Fruit fly (Drosophila melanogaster): ENCODE results near the gene Ubc4.

Gene Ubc4

DNA sequence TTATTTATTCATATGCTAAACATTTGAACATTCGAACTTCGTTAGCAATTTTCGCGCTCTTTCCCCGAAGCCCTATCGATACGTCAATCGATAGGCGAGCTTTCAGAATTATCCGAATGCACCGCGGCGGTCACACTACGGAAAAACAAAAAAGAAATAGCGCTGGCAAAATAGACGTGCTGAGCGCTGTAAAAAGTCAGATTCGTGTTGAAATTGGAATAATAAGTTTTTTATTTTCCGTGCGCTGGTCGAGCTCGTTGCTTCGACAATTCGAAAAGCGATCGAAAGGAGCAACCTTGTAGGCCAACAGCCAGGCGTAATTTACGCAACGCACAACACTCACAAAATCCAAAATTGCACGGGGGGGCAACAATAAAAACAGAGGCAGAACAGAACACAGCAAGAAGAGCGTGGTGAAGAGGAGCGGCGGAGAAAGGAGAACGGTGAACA lies at the start of gene Ubc4:
Ubc4 (plus strand) TSS at position 144 of the 450 bp plus-strand sequence.
- TF ChIP-seq pan (optimal IDR thresholded peaks at IDR 0.05) = no peak

DNA sequence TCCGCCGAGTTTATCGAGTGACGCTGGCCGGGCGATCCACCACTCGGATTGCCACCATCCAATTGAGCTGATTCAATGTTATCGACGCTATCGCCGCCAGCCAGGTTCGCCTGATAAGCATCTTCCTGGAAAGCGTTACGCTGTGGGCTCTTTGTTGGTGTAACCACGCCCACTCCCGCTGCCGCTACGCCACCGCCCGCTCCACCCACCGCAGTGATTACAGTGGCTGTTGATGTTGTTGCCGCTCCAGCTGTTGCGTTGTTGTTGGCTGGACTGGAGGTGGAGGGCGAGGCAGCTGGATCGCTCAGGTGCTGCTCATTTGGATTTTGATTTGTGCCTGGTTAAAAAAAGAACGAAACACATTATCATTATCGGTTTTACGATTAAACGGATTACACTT lies 26.8 kb upstream of the Ubc4 start:
- peak; percentile 17 for TF ChIP-seq pan (optimal IDR thresholded peaks at IDR 0.05)
- no peak for TF ChIP-seq EcR (GFP tag; optimal IDR thresholded peaks at IDR 0.05)

DNA sequence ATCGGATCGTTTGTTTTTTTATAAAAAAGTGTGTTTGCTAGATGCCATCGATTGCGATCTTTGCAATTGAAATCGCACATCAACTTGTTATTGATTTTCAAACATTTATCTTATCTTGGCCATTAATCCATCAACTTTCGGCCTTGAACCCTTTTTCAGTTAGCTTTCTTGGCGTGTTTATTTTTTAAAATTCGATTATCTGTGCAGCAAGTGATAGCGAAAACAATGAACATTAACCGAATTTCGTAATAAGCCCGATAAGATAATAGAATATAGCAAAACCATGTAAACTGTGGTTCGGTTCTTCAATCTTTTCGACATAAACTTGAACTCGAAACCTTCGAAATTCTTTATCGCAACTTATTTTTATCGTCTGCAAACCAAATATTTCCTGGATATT lies 23.8 kb upstream of the Ubc4 start:
- no peak for TF ChIP-seq pan (optimal IDR thresholded peaks at IDR 0.05)
- no peak for TF ChIP-seq CG8478 (optimal IDR thresholded peaks at IDR 0.05)
- TF ChIP-seq Dll (optimal IDR thresholded peaks at IDR 0.05) = no peak
- TF ChIP-seq usp (GFP tag; optimal IDR thresholded peaks at IDR 0.05) = no peak
- no peak for TF ChIP-seq psq (optimal IDR thresholded peaks at IDR 0.05)
- no peak for TF ChIP-seq EcR (GFP tag; optimal IDR thresholded peaks at IDR 0.05)

DNA sequence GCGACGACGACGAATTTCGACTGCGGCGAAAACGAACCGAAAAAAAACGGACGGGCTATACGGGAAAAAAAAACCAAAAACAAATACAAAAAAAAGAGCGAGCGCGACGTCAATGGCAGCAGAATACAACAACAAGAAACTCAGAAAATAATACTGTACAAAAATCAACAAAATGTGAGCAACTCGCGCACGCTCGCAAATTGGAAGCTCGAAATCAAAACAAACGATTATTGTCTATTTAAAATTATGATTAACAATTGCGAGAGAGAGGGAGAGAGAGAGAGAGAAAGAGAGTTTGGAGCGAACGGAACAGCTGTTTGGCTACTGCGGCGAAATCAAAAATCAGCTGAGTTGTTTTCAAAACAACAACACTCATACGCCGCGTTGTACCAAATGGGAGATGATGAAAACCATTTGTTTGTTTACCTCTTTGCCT lies 22.6 kb upstream of the Ubc4 start:
- TF ChIP-seq EcR (GFP tag; optimal IDR thresholded peaks at IDR 0.05) (no peak), pan (optimal IDR thresholded peaks at IDR 0.05) (no peak), usp (GFP tag; optimal IDR thresholded peaks at IDR 0.05) (no peak), psq (optimal IDR thresholded peaks at IDR 0.05) (no peak), Dll (optimal IDR thresholded peaks at IDR 0.05) (no peak), CG8478 (optimal IDR thresholded peaks at IDR 0.05) (no peak)

DNA sequence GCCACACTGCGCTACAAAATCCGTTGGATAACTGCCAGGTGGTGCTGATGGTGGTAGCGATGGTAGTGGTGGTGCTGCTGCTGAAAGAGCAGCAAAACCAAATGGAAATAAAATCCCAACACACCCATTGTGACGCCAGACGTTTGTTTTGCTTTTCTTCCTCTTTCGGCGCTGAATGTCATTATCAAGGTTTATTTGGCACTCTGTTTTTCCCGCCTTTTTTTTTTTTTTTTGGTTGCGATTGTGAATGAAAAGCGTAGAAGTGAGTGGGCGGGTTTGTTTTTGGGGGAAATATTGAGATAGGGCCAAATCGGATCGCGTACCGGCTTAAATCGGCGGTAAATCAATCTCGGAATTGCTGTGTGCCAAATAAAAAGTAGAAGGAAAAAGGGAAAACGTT lies 20.9 kb upstream of the Ubc4 start:
- TF ChIP-seq EcR (GFP tag; optimal IDR thresholded peaks at IDR 0.05) = no peak
- no peak for TF ChIP-seq CG8478 (optimal IDR thresholded peaks at IDR 0.05)
- no peak for TF ChIP-seq usp (GFP tag; optimal IDR thresholded peaks at IDR 0.05)
- no peak for TF ChIP-seq psq (optimal IDR thresholded peaks at IDR 0.05)
- TF ChIP-seq pan (optimal IDR thresholded peaks at IDR 0.05) = no peak
- TF ChIP-seq Dll (optimal IDR thresholded peaks at IDR 0.05) = no peak

DNA sequence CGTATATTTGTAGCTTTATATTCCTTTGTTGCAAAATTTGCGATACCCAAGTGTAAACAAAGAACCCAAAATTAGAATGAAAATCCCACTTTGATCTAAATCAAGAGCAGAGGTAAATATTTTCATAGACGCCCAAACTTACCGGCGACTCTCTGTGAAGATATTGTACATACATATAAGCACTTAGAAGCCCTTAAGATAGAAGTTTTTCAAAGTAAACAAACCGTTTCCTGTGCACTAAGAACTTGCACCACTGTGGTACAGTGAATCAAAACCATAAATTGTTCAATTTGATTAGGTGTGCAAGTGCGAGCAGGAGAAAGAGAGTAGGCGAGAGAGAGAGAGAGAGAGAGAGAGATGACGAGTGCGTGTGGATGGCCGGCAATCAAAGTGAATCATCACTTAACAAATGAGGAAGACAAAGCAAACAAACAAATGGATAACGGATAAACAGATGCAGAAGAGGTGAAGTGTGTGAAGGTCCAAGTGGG lies 20.1 kb upstream of the Ubc4 start:
- no peak for TF ChIP-seq psq (optimal IDR thresholded peaks at IDR 0.05)
- no peak for TF ChIP-seq pan (optimal IDR thresholded peaks at IDR 0.05)
- TF ChIP-seq CG8478 (optimal IDR thresholded peaks at IDR 0.05) = no peak
- TF ChIP-seq EcR (GFP tag; optimal IDR thresholded peaks at IDR 0.05) = no peak
- no peak for TF ChIP-seq Dll (optimal IDR thresholded peaks at IDR 0.05)
- TF ChIP-seq usp (GFP tag; optimal IDR thresholded peaks at IDR 0.05) = no peak

DNA sequence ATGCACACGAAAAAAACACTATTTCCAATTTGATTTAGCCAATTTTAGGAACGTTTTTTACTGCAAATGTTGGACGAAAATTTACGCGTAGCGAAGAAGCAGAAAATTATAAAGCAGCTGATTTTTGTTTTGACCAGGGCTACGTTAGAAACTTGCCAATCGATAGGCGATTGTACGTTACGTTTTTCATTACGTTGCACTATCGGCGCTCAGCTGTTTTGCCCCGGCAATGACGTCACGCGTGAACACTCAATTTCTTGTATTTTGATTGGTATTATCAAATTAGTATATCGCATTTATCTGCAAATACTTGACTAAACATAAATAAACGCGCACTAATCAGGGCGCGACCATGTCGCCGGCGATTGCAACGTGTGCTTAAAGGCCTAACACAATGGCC lies 19.1 kb upstream of the Ubc4 start, which contains the start of the genes fry and CG16717:
fry (minus strand) TSS at position 110 of the 400 bp plus-strand sequence.
CG16717 (plus strand) TSS at position 208 of the 400 bp plus-strand sequence.
- TF ChIP-seq psq (optimal IDR thresholded peaks at IDR 0.05) = no peak
- TF ChIP-seq pan (optimal IDR thresholded peaks at IDR 0.05) = no peak
- TF ChIP-seq Dll (optimal IDR thresholded peaks at IDR 0.05) = no peak
- no peak for TF ChIP-seq CG8478 (optimal IDR thresholded peaks at IDR 0.05)
- no peak for TF ChIP-seq EcR (GFP tag; optimal IDR thresholded peaks at IDR 0.05)
- TF ChIP-seq usp (GFP tag; optimal IDR thresholded peaks at IDR 0.05) = no peak

DNA sequence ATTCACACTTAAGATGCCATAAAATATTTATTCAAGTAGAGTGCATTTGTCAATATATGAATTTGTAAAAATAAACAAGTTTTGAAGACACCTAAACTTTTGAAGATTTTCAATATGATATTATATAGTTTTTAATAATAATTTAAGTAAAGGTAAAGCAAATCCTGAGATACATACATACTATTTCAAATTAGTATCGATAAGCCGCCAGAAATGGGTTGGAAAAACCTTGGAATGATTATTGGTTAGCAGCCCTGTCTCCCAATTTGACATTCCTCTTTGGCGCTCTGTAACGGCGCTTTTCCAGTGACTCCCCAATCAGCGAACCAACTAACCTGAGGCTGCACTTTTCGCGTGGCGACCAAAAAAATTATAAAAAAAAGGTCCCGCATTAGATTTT lies 17.2 kb upstream of the Ubc4 start, which contains the start of gene alphaTub67C:
alphaTub67C (plus strand) TSS at position 301 of the 400 bp plus-strand sequence.
- no peak for TF ChIP-seq Dll (optimal IDR thresholded peaks at IDR 0.05)

DNA sequence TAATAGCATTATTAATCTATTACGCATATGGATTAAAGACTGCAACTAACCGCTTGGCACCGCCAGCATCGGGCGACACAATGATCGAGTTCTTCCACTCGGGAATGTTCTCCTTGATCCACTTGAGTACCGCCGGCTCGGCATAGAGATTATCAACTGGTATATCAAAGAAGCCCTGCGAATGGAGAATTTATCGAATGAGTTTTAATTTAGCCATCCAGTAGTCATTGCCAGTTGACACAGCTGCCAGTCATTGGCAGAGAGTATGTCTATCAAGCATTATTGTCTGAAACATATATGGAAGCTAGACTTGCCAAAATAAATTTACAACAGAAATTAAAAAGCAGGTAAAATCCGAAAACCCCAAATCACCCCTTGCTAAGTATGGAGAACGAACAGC lies 13.3 kb upstream of the Ubc4 start, which contains the start of gene CG16719:
CG16719 (plus strand) TSS at position 301 of the 400 bp plus-strand sequence.
- no peak for TF ChIP-seq usp (GFP tag; optimal IDR thresholded peaks at IDR 0.05)
- TF ChIP-seq CG8478 (optimal IDR thresholded peaks at IDR 0.05) = no peak
- no peak for TF ChIP-seq pan (optimal IDR thresholded peaks at IDR 0.05)
- TF ChIP-seq psq (optimal IDR thresholded peaks at IDR 0.05) = no peak
- no peak for TF ChIP-seq Dll (optimal IDR thresholded peaks at IDR 0.05)
- TF ChIP-seq EcR (GFP tag; optimal IDR thresholded peaks at IDR 0.05) = no peak

DNA sequence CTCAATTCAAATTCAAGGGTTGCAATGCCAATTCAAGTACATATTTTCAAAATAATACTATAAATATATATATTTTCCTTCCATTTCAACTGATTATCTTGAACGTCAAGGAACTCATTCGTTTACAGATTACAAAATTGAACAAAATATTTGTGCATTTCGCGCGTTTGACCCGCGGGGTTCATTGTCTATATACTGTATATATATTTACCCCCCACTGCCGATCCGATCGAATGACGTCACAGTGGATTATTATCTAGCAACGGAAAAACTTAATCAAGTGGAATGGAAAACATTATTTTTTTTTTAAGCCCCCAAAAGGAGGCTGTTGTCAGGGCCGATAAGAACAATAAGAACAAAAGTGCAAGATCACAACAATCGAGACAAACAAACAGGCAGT lies 10.6 kb upstream of the Ubc4 start:
- TF ChIP-seq EcR (GFP tag; optimal IDR thresholded peaks at IDR 0.05) (no peak), usp (GFP tag; optimal IDR thresholded peaks at IDR 0.05) (no peak), pan (optimal IDR thresholded peaks at IDR 0.05) (no peak), psq (optimal IDR thresholded peaks at IDR 0.05) (no peak), CG8478 (optimal IDR thresholded peaks at IDR 0.05) (no peak), Dll (optimal IDR thresholded peaks at IDR 0.05) (no peak)

DNA sequence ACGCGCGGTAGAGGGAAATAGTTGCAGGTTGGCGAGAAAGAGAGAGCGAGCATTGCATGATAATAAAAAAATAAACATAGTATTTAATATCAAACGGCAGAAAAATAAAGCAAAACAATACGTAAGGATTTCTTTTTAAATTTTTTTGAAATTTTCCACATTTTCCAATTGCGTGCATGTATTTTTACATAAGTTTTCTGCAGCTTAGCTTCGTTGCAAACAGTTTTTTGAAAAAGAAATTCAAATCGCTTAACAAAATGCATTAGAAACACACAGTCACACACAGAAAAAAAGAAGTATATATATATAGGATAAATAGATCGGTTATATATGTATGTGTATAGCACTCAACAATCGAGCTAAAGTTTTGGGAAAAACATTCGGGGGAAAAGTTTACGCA lies 9.5 kb upstream of the Ubc4 start:
- TF ChIP-seq usp (GFP tag; optimal IDR thresholded peaks at IDR 0.05) = no peak
- no peak for TF ChIP-seq EcR (GFP tag; optimal IDR thresholded peaks at IDR 0.05)
- TF ChIP-seq psq (optimal IDR thresholded peaks at IDR 0.05) = no peak
- no peak for TF ChIP-seq pan (optimal IDR thresholded peaks at IDR 0.05)
- TF ChIP-seq CG8478 (optimal IDR thresholded peaks at IDR 0.05) = no peak
- no peak for TF ChIP-seq Dll (optimal IDR thresholded peaks at IDR 0.05)

DNA sequence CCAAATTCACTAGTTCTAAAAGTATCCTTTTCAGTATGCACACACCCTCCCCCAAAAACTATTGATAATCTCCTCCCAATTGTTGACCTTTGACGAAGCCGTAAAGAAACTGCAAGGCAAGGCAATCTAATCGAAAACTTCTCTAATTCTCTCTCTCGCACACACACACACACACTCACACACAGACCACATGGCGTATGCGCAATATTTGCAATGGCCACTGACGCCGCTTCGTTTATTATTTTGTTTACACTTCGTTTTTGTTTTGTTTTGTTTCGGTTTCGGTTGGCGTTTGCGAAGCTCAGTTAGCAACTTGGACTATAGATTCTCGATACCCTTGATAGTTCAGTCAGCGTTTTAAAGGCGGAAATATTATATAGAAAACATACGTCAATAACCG lies 8.3 kb upstream of the Ubc4 start:
- no peak for TF ChIP-seq EcR (GFP tag; optimal IDR thresholded peaks at IDR 0.05)
- no peak for TF ChIP-seq usp (GFP tag; optimal IDR thresholded peaks at IDR 0.05)
- no peak for TF ChIP-seq CG8478 (optimal IDR thresholded peaks at IDR 0.05)
- no peak for TF ChIP-seq psq (optimal IDR thresholded peaks at IDR 0.05)
- no peak for TF ChIP-seq Dll (optimal IDR thresholded peaks at IDR 0.05)
- TF ChIP-seq pan (optimal IDR thresholded peaks at IDR 0.05) = no peak

DNA sequence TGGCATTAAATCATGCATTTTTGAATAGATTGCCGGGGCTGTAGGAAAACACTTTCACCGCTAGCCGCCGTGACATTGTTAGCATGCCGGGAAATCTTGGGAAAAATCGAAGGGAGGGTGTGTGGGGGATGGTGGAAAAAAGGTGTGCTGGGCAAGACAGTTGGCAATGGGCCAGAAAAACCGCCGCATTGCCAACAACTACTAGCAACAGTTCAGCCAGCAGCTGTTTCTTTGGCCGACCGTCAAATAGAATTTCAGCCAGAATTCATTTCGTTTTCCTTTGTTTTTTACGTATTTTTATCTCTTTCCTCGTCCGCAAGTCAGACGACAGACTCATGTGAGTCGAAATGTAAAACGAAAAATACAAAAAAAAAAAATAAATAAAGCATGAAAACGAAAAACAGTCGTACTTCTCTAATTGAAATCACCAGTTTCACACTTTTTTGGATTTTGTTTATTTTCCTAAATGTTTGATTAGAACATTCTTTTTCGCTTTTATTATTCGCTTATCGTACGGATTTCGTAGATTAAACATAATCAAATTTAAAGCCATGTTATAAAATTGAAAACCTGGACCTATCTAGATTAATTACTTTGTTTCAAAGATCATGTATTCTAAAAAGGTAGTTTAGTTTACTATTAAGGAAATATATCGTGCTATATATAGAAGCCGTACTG lies 7.2 kb upstream of the Ubc4 start:
- TF ChIP-seq pan (optimal IDR thresholded peaks at IDR 0.05) (no peak), CG8478 (optimal IDR thresholded peaks at IDR 0.05) (no peak), usp (GFP tag; optimal IDR thresholded peaks at IDR 0.05) (no peak), Dll (optimal IDR thresholded peaks at IDR 0.05) (no peak), EcR (GFP tag; optimal IDR thresholded peaks at IDR 0.05) (no peak), psq (optimal IDR thresholded peaks at IDR 0.05) (no peak)
